Fruit fly (Drosophila melanogaster) whole organism, wandering third instar larva: ENCODE measurements around the gene CG12017.

Experiments
- Hr78 ChIP-seq: fragments of >200 bp; optimal IDR thresholded peaks from 2 replicates; lab custom pipeline; 2017; ENCODE audit warnings: missing biosample characterization, missing genetic modification characterization
- Mio ChIP-seq: sonication (Bioruptor generic); optimal IDR thresholded peaks from 2 replicates; lab custom pipeline; 2016; ENCODE audit warnings: missing biosample characterization, missing genetic modification characterization
- Sp1 ChIP-seq: fragments of 200-800 bp; sonication (Bioruptor generic); optimal IDR thresholded peaks from 3 replicates; lab custom pipeline; 2019; ENCODE audit warnings: missing biosample characterization, mild to moderate bottlenecking, missing genetic modification characterization, moderate library complexity
- dsf ChIP-seq: sonication (Bioruptor generic); optimal IDR thresholded peaks from 2 replicates; lab custom pipeline; 2016; ENCODE audit warnings: missing biosample characterization, missing genetic modification characterization, borderline replicate concordance
- foxo ChIP-seq, 2 experiments: fragments of 200-800 bp; sonication (Bioruptor generic); optimal IDR thresholded peaks; 2 replicates in 1 of 2; 3 replicates in 1 of 2; lab custom pipeline; 2016 to 2017; ENCODE audit warnings: missing biosample characterization in 2 of 2, missing genetic modification characterization in 2 of 2
- h ChIP-seq: fragments of 200-800 bp; sonication (Bioruptor generic); optimal IDR thresholded peaks from 3 replicates; lab custom pipeline; 2016; ENCODE audit warnings: missing biosample characterization, mild to moderate bottlenecking, missing genetic modification characterization
- lola ChIP-seq: fragments of >200 bp; optimal IDR thresholded peaks from 2 replicates; lab custom pipeline; 2017; ENCODE audit warnings: missing biosample characterization, missing genetic modification characterization
- woc ChIP-seq: sonication (Bioruptor generic); optimal IDR thresholded peaks from 2 replicates; lab custom pipeline; 2016; ENCODE audit warnings: missing biosample characterization, mild to moderate bottlenecking, missing genetic modification characterization

dm6 chr3L:3291159-3291558 lies 11.1 kb downstream of the CG12017 start, which contains the start of gene CG12009:
- TF ChIP-seq Mio (GFP tag; lab: Kevin White, UChicago), result no peak
- no peak for TF ChIP-seq Hr78 (GFP tag; lab: Kevin White, UChicago)
- TF ChIP-seq Sp1 (GFP tag; lab: Kevin White, UChicago), result no peak
- no peak for TF ChIP-seq dsf (GFP tag; lab: Kevin White, UChicago)
- TF ChIP-seq woc, result no peak
- TF ChIP-seq foxo (GFP tag; optimal IDR thresholded peaks at IDR 0.05; lab: Kevin White, UChicago), result no peak
- TF ChIP-seq lola, result no peak
- TF ChIP-seq h (GFP tag; lab: Kevin White, UChicago), result no peak
